Fruit fly (Drosophila melanogaster): ENCODE measurements around the gene SKIP.
A peak's percentile ranks its signal among the peaks of the same experiment; 100 is the strongest.

SKIP gene

dm6 chr3R:22195411-22196155 is 62.0 kb downstream of the SKIP start:
- TF ChIP-seq dsf (GFP tag; optimal IDR thresholded peaks at IDR 0.05; ENCODE audit: borderline replicate concordance) (no peak), jim (GFP tag; optimal IDR thresholded peaks at IDR 0.05) (no peak), sv (GFP tag; optimal IDR thresholded peaks at IDR 0.05) (no peak), Mio (GFP tag; optimal IDR thresholded peaks at IDR 0.05) (no peak), br (GFP tag; optimal IDR thresholded peaks at IDR 0.05) (peak; percentile 42), Hr78 (GFP tag; optimal IDR thresholded peaks at IDR 0.05) (no peak), Vsx2 (GFP tag; optimal IDR thresholded peaks at IDR 0.05; ENCODE audit: partially characterized antibody) (no peak), brk (GFP tag; optimal IDR thresholded peaks at IDR 0.05) (no peak), lola (GFP tag; optimal IDR thresholded peaks at IDR 0.05) (no peak), Dif (GFP tag; optimal IDR thresholded peaks at IDR 0.05; ENCODE audit: partially characterized antibody) (no peak), N (GFP tag; optimal IDR thresholded peaks at IDR 0.05) (no peak), Dfd (GFP tag; optimal IDR thresholded peaks at IDR 0.05) (no peak), ey (GFP tag; optimal IDR thresholded peaks at IDR 0.05) (peak; percentile 73), Myc (optimal IDR thresholded peaks at IDR 0.05) (no peak), pan (optimal IDR thresholded peaks at IDR 0.05) (peak; percentile 26), rgr (GFP tag; optimal IDR thresholded peaks at IDR 0.05) (peak; percentile 48), Sp1 (GFP tag; optimal IDR thresholded peaks at IDR 0.05) (no peak), Jra (GFP tag; optimal IDR thresholded peaks at IDR 0.05) (no peak), OdsH (GFP tag; optimal IDR thresholded peaks at IDR 0.05) (peak; percentile 61), Hnf4 (GFP tag; optimal IDR thresholded peaks at IDR 0.05) (peak; percentile 56), fru (GFP tag; optimal IDR thresholded peaks at IDR 0.05) (peak; percentile 61), dl (GFP tag; optimal IDR thresholded peaks at IDR 0.05; ENCODE audit: insufficient read depth in 1 of 2, partially characterized antibody in 2 of 2) (no peak), dmrt93B (GFP tag; optimal IDR thresholded peaks at IDR 0.05) (peak; percentile 1), usp (GFP tag; optimal IDR thresholded peaks at IDR 0.05) (no peak), CG9705 (GFP tag; optimal IDR thresholded peaks at IDR 0.05) (no peak), Rel (GFP tag; optimal IDR thresholded peaks at IDR 0.05) (no peak), Rel (tag; optimal IDR thresholded peaks at IDR 0.05) (no peak), Abd-B (GFP tag; optimal IDR thresholded peaks at IDR 0.05) (no peak), GATAd (GFP tag; optimal IDR thresholded peaks at IDR 0.05) (no peak), CG32264 (GFP tag; optimal IDR thresholded peaks at IDR 0.05) (no peak), foxo (GFP tag; optimal IDR thresholded peaks at IDR 0.05) (peak in 1 of 2 experiments; percentile 63), tai (GFP tag; optimal IDR thresholded peaks at IDR 0.05) (no peak), sage (GFP tag; optimal IDR thresholded peaks at IDR 0.05) (peak; percentile 30), psq (GFP tag; optimal IDR thresholded peaks at IDR 0.05) (peak; percentile 44), woc (GFP tag; optimal IDR thresholded peaks at IDR 0.05) (peak; percentile 87), CrebA (GFP tag; optimal IDR thresholded peaks at IDR 0.05; ENCODE audit: borderline replicate concordance) (no peak), h (GFP tag; optimal IDR thresholded peaks at IDR 0.05) (peak; percentile 71), Hr83 (GFP tag; optimal IDR thresholded peaks at IDR 0.05; ENCODE audit: poor library complexity, severe bottlenecking) (no peak), HLH106 (tag; optimal IDR thresholded peaks at IDR 0.05) (peak; percentile 33)

DNA sequence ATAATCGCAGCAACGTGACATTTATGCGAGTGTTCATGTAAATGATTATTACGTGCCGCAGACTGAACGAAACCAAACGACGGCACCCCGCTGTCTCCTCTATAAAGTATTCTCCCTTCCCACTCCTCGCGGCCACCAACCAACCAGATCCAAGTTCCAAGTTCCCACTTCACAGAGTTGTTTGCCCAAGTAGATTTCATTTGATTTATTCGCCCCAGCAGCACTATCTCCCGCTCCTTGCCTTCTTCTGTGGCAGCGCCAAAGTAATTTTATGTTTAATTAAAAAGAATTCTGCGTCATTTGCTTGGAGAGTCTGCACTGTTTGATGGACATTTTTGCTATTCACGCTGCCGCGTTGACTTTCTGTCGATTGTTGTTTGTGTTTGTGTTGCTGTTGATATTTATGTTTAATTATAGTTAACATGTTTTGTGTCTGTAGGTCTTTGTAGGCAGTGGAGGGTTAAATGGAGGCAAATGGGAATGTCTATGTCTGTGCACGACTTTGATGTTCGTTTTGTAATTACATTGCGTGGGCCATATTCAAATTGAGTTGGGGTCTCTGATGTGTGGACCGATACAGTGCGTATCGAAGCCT is 63.0 kb downstream of the SKIP start:
- TF ChIP-seq Sp1 (GFP tag; optimal IDR thresholded peaks at IDR 0.05) (no peak), Jra (GFP tag; optimal IDR thresholded peaks at IDR 0.05) (no peak), brk (GFP tag; optimal IDR thresholded peaks at IDR 0.05) (no peak), Hr83 (GFP tag; optimal IDR thresholded peaks at IDR 0.05; ENCODE audit: poor library complexity, severe bottlenecking) (no peak), Hnf4 (GFP tag; optimal IDR thresholded peaks at IDR 0.05) (no peak), lola (GFP tag; optimal IDR thresholded peaks at IDR 0.05) (no peak), Mio (GFP tag; optimal IDR thresholded peaks at IDR 0.05) (no peak), Rel (GFP tag; optimal IDR thresholded peaks at IDR 0.05) (no peak), Rel (tag; optimal IDR thresholded peaks at IDR 0.05) (no peak), Hr78 (GFP tag; optimal IDR thresholded peaks at IDR 0.05) (no peak), sage (GFP tag; optimal IDR thresholded peaks at IDR 0.05) (no peak), HLH106 (tag; optimal IDR thresholded peaks at IDR 0.05) (no peak)
